Worm (Caenorhabditis elegans) whole organism, young adult: Measurements from ENCODE around the gene srg-34.

Source experiments
- B0336.3 ChIP-seq: fragments of 200-800 bp; sonication (Bioruptor generic); IDR thresholded peaks from 2 replicates; pipeline ENCODE4 v1.3.6; 2022; ENCODE audit warnings: missing genetic modification characterization, missing compliant biosample characterization
- C17E4.6 ChIP-seq: fragments of 200-800 bp; sonication (Bioruptor generic); IDR thresholded peaks from 2 replicates; pipeline ENCODE4 v1.3.6; 2022; ENCODE audit warnings: missing genetic modification reagents, missing genetic modification characterization, missing compliant biosample characterization
- F10E7.11 ChIP-seq: sonication (generic microtip); optimal IDR thresholded peaks from 2 replicates; lab custom pipeline; 2017; ENCODE audit warnings: mild to moderate bottlenecking, missing genetic modification characterization, moderate library complexity, missing compliant biosample characterization
- F22D6.2 ChIP-seq: sonication (generic microtip); optimal IDR thresholded peaks from 2 replicates; lab custom pipeline; 2016; ENCODE audit warnings: mild to moderate bottlenecking, missing genetic modification characterization, missing compliant biosample characterization
- F49E8.2 ChIP-seq: sonication (generic microtip); optimal IDR thresholded peaks from 3 replicates; lab custom pipeline; 2017; ENCODE audit warnings: missing genetic modification characterization, mild to moderate bottlenecking, missing compliant biosample characterization, antibody characterized with exemption, moderate library complexity; ENCODE audit not compliant: insufficient read depth
- F57C9.4 ChIP-seq: sonication (generic microtip); optimal IDR thresholded peaks from 2 replicates; lab custom pipeline; 2017; ENCODE audit warnings: mild to moderate bottlenecking, missing genetic modification characterization, missing compliant biosample characterization
- K12H6.12 ChIP-seq: fragments of 200-800 bp; sonication (Bioruptor generic); optimal IDR thresholded peaks from 2 replicates; lab custom pipeline; 2018; ENCODE audit warnings: mild to moderate bottlenecking, missing genetic modification characterization, missing compliant biosample characterization
- Y95B8A.8 ChIP-seq: fragments of 200-800 bp; sonication (Bioruptor generic); IDR thresholded peaks from 2 replicates; pipeline ENCODE4 v1.3.6; 2022; ENCODE audit warnings: missing genetic modification reagents, missing genetic modification characterization, missing compliant biosample characterization
- aptf-2 ChIP-seq: fragments of 200-800 bp; sonication (Bioruptor generic); conservative IDR thresholded peaks from 2 replicates; pipeline ENCODE4 v1.3.6; 2022; ENCODE audit warnings: missing genetic modification reagents, missing genetic modification characterization, missing compliant biosample characterization
- aptf-3 ChIP-seq: fragments of 200-800 bp; sonication (Bioruptor generic); IDR thresholded peaks from 2 replicates; pipeline ENCODE4 v1.3.6; 2022; ENCODE audit warnings: missing genetic modification characterization, missing compliant biosample characterization
- attf-6 ChIP-seq: fragments of 200-800 bp; sonication (Bioruptor generic); IDR thresholded peaks from 2 replicates; pipeline ENCODE4 v1.3.6; 2022; ENCODE audit warnings: missing genetic modification reagents, missing genetic modification characterization, missing compliant biosample characterization
- ceh-91 ChIP-seq: fragments of 200-800 bp; sonication (Bioruptor generic); IDR thresholded peaks from 2 replicates; pipeline ENCODE4 v1.3.6; 2022; ENCODE audit warnings: missing genetic modification reagents, missing genetic modification characterization, missing compliant biosample characterization
- die-1 ChIP-seq: sonication (generic microtip); optimal IDR thresholded peaks from 2 replicates; lab custom pipeline; 2016; ENCODE audit warnings: missing genotype, mild to moderate bottlenecking, missing genetic modification characterization, missing compliant biosample characterization
- egrh-3 ChIP-seq: fragments of 200-800 bp; sonication (Bioruptor generic); IDR thresholded peaks from 2 replicates; pipeline ENCODE4 v1.3.6; 2022; ENCODE audit warnings: missing genetic modification reagents, missing genetic modification characterization, missing compliant biosample characterization
- ekl-4 ChIP-seq: fragments of 200-800 bp; sonication (Bioruptor generic); IDR thresholded peaks from 2 replicates; pipeline ENCODE4 v1.3.6; 2022; ENCODE audit warnings: missing genetic modification reagents, missing genetic modification characterization, missing compliant biosample characterization
- fkh-3 ChIP-seq: sonication (generic microtip); optimal IDR thresholded peaks from 2 replicates; lab custom pipeline; 2016; ENCODE audit warnings: mild to moderate bottlenecking, missing genetic modification characterization, missing compliant biosample characterization
- gei-17 ChIP-seq: fragments of 200-800 bp; sonication (Bioruptor generic); optimal IDR thresholded peaks from 2 replicates; lab custom pipeline; 2018; ENCODE audit warnings: mild to moderate bottlenecking, missing genetic modification characterization, missing compliant biosample characterization
- hlh-26 ChIP-seq: fragments of 200-800 bp; sonication (Bioruptor generic); conservative IDR thresholded peaks from 2 replicates; pipeline ENCODE4 v1.3.6; 2022; ENCODE audit warnings: missing genetic modification reagents, missing genetic modification characterization, missing compliant biosample characterization
- hmg-1.2 ChIP-seq: fragments of 200-800 bp; sonication (Bioruptor generic); IDR thresholded peaks from 2 replicates; pipeline ENCODE4 v1.3.6; 2022; ENCODE audit warnings: missing genetic modification reagents, missing genetic modification characterization, missing compliant biosample characterization
- hrde-1 ChIP-seq: sonication (generic microtip); optimal IDR thresholded peaks from 2 replicates; lab custom pipeline; 2016; ENCODE audit warnings: missing genetic modification characterization, mild to moderate bottlenecking, missing compliant biosample characterization, moderate library complexity, missing genotype, missing genetic modification reagents, borderline replicate concordance
- hsf-1 ChIP-seq: fragments of 200-800 bp; sonication (Bioruptor generic); IDR thresholded peaks from 2 replicates; pipeline ENCODE4 v1.3.6; 2022; ENCODE audit warnings: missing genetic modification reagents, missing genetic modification characterization, missing compliant biosample characterization
- lir-1 ChIP-seq: fragments of 200-800 bp; sonication (Bioruptor generic); conservative IDR thresholded peaks from 2 replicates; pipeline ENCODE4 v1.3.6; 2022; ENCODE audit warnings: missing genetic modification reagents, missing genetic modification characterization, missing compliant biosample characterization
- mcd-1 ChIP-seq: fragments of 200-800 bp; sonication (Bioruptor generic); IDR thresholded peaks from 2 replicates; pipeline ENCODE4 v1.3.6; 2022; ENCODE audit warnings: missing genetic modification reagents, missing genetic modification characterization, missing compliant biosample characterization
- mes-4 ChIP-seq: sonication (generic microtip); optimal IDR thresholded peaks from 2 replicates; lab custom pipeline; 2016; ENCODE audit warnings: missing genotype, missing genetic modification characterization, missing compliant biosample characterization
- nfya-1 ChIP-seq: sonication (generic microtip); optimal IDR thresholded peaks from 2 replicates; lab custom pipeline; 2017; ENCODE audit warnings: antibody characterized with exemption, missing compliant biosample characterization, missing genetic modification characterization, borderline replicate concordance; ENCODE audit not compliant: insufficient read depth
- pbrm-1 ChIP-seq: fragments of 200-800 bp; sonication (Bioruptor generic); IDR thresholded peaks from 2 replicates; pipeline ENCODE4 v1.3.6; 2022; ENCODE audit warnings: missing genetic modification reagents, missing genetic modification characterization, missing compliant biosample characterization
- repo-1 ChIP-seq: sonication (generic microtip); optimal IDR thresholded peaks from 2 replicates; lab custom pipeline; 2017; ENCODE audit warnings: mild to moderate bottlenecking, missing genetic modification characterization, missing compliant biosample characterization
- sdz-38 ChIP-seq: sonication (generic microtip); optimal IDR thresholded peaks from 2 replicates; lab custom pipeline; 2016; ENCODE audit warnings: missing genotype, missing genetic modification characterization, missing compliant biosample characterization
- snpc-1.3 ChIP-seq: sonication (generic microtip); optimal IDR thresholded peaks from 2 replicates; lab custom pipeline; 2017; ENCODE audit warnings: missing genetic modification characterization, mild to moderate bottlenecking, missing compliant biosample characterization, antibody characterized with exemption, moderate library complexity, missing genotype, missing genetic modification reagents; ENCODE audit not compliant: insufficient read depth
- sptf-2 ChIP-seq: fragments of 200-800 bp; sonication (Bioruptor generic); optimal IDR thresholded peaks from 2 replicates; lab custom pipeline; 2018; ENCODE audit warnings: mild to moderate bottlenecking, missing genetic modification characterization, missing compliant biosample characterization
- tbx-9 ChIP-seq: sonication (generic microtip); optimal IDR thresholded peaks from 2 replicates; lab custom pipeline; 2016; ENCODE audit warnings: borderline replicate concordance, missing genetic modification characterization, inconsistent platforms, missing compliant biosample characterization
- tlf-1 ChIP-seq: fragments of 200-800 bp; sonication (Bioruptor generic); optimal IDR thresholded peaks from 2 replicates; lab custom pipeline; 2018; ENCODE audit warnings: mild to moderate bottlenecking, missing genetic modification characterization, missing compliant biosample characterization
- unc-62 ChIP-seq: fragments of 150-350 bp; optimal IDR thresholded peaks from 2 replicates; lab custom pipeline; 2014; ENCODE audit warnings: missing biosample characterization, missing genetic modification reagents, missing genetic modification characterization
- xnd-1 ChIP-seq: sonication (generic microtip); optimal IDR thresholded peaks from 2 replicates; lab custom pipeline; 2016; ENCODE audit warnings: missing genotype, missing genetic modification reagents, missing genetic modification characterization, missing compliant biosample characterization
- ztf-18 ChIP-seq: sonication (generic microtip); optimal IDR thresholded peaks from 2 replicates; lab custom pipeline; 2016; ENCODE audit warnings: missing genotype, mild to moderate bottlenecking, missing genetic modification characterization, missing compliant biosample characterization
- ztf-3 ChIP-seq: fragments of 200-800 bp; sonication (Bioruptor generic); optimal IDR thresholded peaks from 2 replicates; lab custom pipeline; 2018; ENCODE audit warnings: mild to moderate bottlenecking, missing genetic modification characterization, missing compliant biosample characterization
- ztf-6 ChIP-seq: fragments of 200-800 bp; sonication (Bioruptor generic); IDR thresholded peaks from 2 replicates; pipeline ENCODE4 v1.3.6; 2022; ENCODE audit warnings: missing genetic modification reagents, missing genetic modification characterization, missing compliant biosample characterization

Gene srg-34

ce11 chrV:18556488-18556887 is 8.2 kb downstream of the srg-34 start, which contains the start of the genes ttr-24 and ttr-25:
Gene ttr-24, minus strand, starts transcription at chrV:18556643.
Gene ttr-25, plus strand, starts transcription at chrV:18556714.
- TF ChIP-seq ekl-4 (GFP tag; lab: Robert Waterston, UW) (no peak), xnd-1 (tag; lab: Kevin White, UChicago) (no peak), K12H6.12 (tag; lab: Kevin White, UChicago) (peak; percentile 8), fkh-3 (no peak), ztf-6 (no peak), hmg-1.2 (GFP tag; lab: Robert Waterston, UW) (no peak)
- TF ChIP-seq, all 124 proteins: peak for 1

- TF ChIP-seq hrde-1 (no peak), F22D6.2 (tag; lab: Kevin White, UChicago) (no peak), pbrm-1 (GFP tag; lab: Robert Waterston, UW) (no peak), hsf-1 (no peak), mes-4 (tag; lab: Kevin White, UChicago) (no peak), tbx-9 (tag; lab: Kevin White, UChicago) (no peak), ceh-91 (GFP tag; lab: Robert Waterston, UW) (no peak), unc-62 (GFP tag; lab: Kevin White, UChicago) (no peak), ekl-4 (GFP tag; lab: Robert Waterston, UW) (no peak), attf-6 (GFP tag; lab: Robert Waterston, UW) (no peak), ztf-3 (no peak), fkh-3 (no peak), B0336.3 (GFP tag; lab: Robert Waterston, UW) (no peak), tlf-1 (no peak), hmg-1.2 (GFP tag; lab: Robert Waterston, UW) (no peak), sptf-2 (no peak), hlh-26 (GFP tag; lab: Robert Waterston, UW) (no peak)
These were observed 10.9 kb downstream of the srg-34 start, which contains the start of gene Y51A2D.8 for ce11 chrV:18553750-18554149. Gene Y51A2D.8, minus strand, starts transcription at chrV:18553850.

- no peak for TF ChIP-seq ztf-6
- TF ChIP-seq unc-62 (GFP tag; lab: Kevin White, UChicago) = no peak
- TF ChIP-seq repo-1 (tag; lab: Kevin White, UChicago) = no peak
- TF ChIP-seq F57C9.4 (tag; lab: Kevin White, UChicago) = no peak
- TF ChIP-seq mcd-1 = no peak
- TF ChIP-seq aptf-3 (GFP tag; lab: Robert Waterston, UW) = no peak
- no peak for TF ChIP-seq aptf-2 (GFP tag; lab: Robert Waterston, UW)
- TF ChIP-seq gei-17 (GFP tag; lab: Kevin White, UChicago) = no peak
- no peak for TF ChIP-seq ztf-18 (tag; lab: Kevin White, UChicago)
- TF ChIP-seq nfya-1 = no peak
- no peak for TF ChIP-seq F49E8.2
- no peak for TF ChIP-seq lir-1 (GFP tag; lab: Robert Waterston, UW)
- TF ChIP-seq C17E4.6 (GFP tag; lab: Robert Waterston, UW) = no peak
- TF ChIP-seq die-1 = no peak
- no peak for TF ChIP-seq snpc-1.3 (tag; lab: Kevin White, UChicago)
- TF ChIP-seq Y95B8A.8 (GFP tag; lab: Robert Waterston, UW) = no peak
- TF ChIP-seq F10E7.11 = no peak
- TF ChIP-seq sdz-38 = no peak
- no peak for TF ChIP-seq egrh-3 (GFP tag; lab: Robert Waterston, UW)
These were observed 28.7 kb downstream of the srg-34 start for ce11 chrV:18536015-18536414.
